Fruit fly (Drosophila melanogaster) whole organism, embryonic: ENCODE measurements around the gene RpL13.

Source experiments
- Antp ChIP-seq: fragments of 200-800 bp; sonication (Bioruptor generic); optimal IDR thresholded peaks from 3 replicates; lab custom pipeline; 2016; ENCODE audit warnings: missing biosample characterization, missing genetic modification characterization
- B-H2 ChIP-seq: fragments of 200-800 bp; sonication (Bioruptor generic); optimal IDR thresholded peaks from 2 replicates; lab custom pipeline; 2018; ENCODE audit warnings: missing biosample characterization, mild to moderate bottlenecking, missing genetic modification characterization
- BtbVII ChIP-seq: fragments of 200-800 bp; sonication (Bioruptor generic); optimal IDR thresholded peaks from 3 replicates; lab custom pipeline; 2017; ENCODE audit warnings: missing biosample characterization, mild to moderate bottlenecking, missing genetic modification characterization
- CG10565 ChIP-seq: fragments of 200-800 bp; sonication (Bioruptor generic); optimal IDR thresholded peaks from 3 replicates; lab custom pipeline; 2016; ENCODE audit warnings: missing biosample characterization, mild to moderate bottlenecking, missing genetic modification characterization
- CG11093 ChIP-seq: fragments of 200-800 bp; sonication (Bioruptor generic); IDR thresholded peaks from 3 replicates; pipeline ENCODE4 v1.3.6; 2022; ENCODE audit warnings: missing biosample characterization, missing genetic modification characterization
- CG12219 ChIP-seq: fragments of 200-800 bp; sonication (Bioruptor generic); optimal IDR thresholded peaks from 3 replicates; lab custom pipeline; 2018; ENCODE audit warnings: missing biosample characterization, mild to moderate bottlenecking, missing genetic modification characterization
- CG14441 ChIP-seq: fragments of 200-800 bp; sonication (Bioruptor generic); IDR thresholded peaks from 2 replicates; pipeline ENCODE4 v1.3.6; 2022; ENCODE audit warnings: missing biosample characterization, missing genetic modification characterization
- CG14860 ChIP-seq: fragments of 200-800 bp; sonication (Bioruptor generic); IDR thresholded peaks from 3 replicates; pipeline ENCODE4 v1.3.6; 2022; ENCODE audit warnings: missing biosample characterization, missing genetic modification characterization; ENCODE audit not compliant: partially characterized antibody
- CG14965 ChIP-seq: fragments of 200-800 bp; sonication (Bioruptor generic); optimal IDR thresholded peaks from 2 replicates; lab custom pipeline; 2016; ENCODE audit warnings: missing biosample characterization, missing genetic modification characterization, borderline replicate concordance
- CG1529 ChIP-seq: fragments of 200-800 bp; sonication (Bioruptor generic); optimal IDR thresholded peaks from 3 replicates; lab custom pipeline; 2018; ENCODE audit warnings: missing biosample characterization, missing genetic modification characterization
- CG15696 ChIP-seq: fragments of 200-800 bp; sonication (Bioruptor generic); optimal IDR thresholded peaks from 2 replicates; lab custom pipeline; 2019; ENCODE audit warnings: missing biosample characterization, mild to moderate bottlenecking, missing genetic modification characterization, moderate library complexity
- CG17186 ChIP-seq: fragments of 200-800 bp; sonication (Bioruptor generic); optimal IDR thresholded peaks from 3 replicates; lab custom pipeline; 2017; ENCODE audit warnings: missing biosample characterization, missing genetic modification reagents, missing genetic modification characterization
- CG34422 ChIP-seq: fragments of 200-800 bp; sonication (Bioruptor generic); IDR thresholded peaks from 3 replicates; pipeline ENCODE4 v1.3.6; 2022; ENCODE audit warnings: missing biosample characterization, missing genetic modification characterization
- CG6175 ChIP-seq: fragments of 200-800 bp; sonication (Bioruptor generic); IDR thresholded peaks from 3 replicates; pipeline ENCODE4 v1.3.6; 2022; ENCODE audit warnings: missing biosample characterization, missing genetic modification characterization
- CG9876 ChIP-seq: fragments of 200-800 bp; sonication (Bioruptor generic); optimal IDR thresholded peaks from 2 replicates; lab custom pipeline; 2016; ENCODE audit warnings: missing biosample characterization, missing genetic modification characterization
- CG9932 ChIP-seq: fragments of 200-800 bp; sonication (Bioruptor generic); IDR thresholded peaks from 2 replicates; pipeline ENCODE4 v1.3.6; 2022; ENCODE audit warnings: missing biosample characterization, missing genetic modification characterization
- Camta ChIP-seq: fragments of 200-800 bp; sonication (Bioruptor generic); optimal IDR thresholded peaks from 2 replicates; lab custom pipeline; 2016; ENCODE audit warnings: missing biosample characterization, missing genetic modification characterization
- D ChIP-seq, 2 experiments: fragments of 200-800 bp in 1 of 2; fragments of >200 bp in 1 of 2; sonication (Bioruptor generic) in 1 of 2; optimal IDR thresholded peaks; 2 replicates in 1 of 2; 3 replicates in 1 of 2; lab custom pipeline; 2017; ENCODE audit warnings: mild to moderate bottlenecking in 1 of 2, missing biosample characterization in 1 of 2, missing genetic modification characterization in 1 of 2, missing genetic modification reagents in 1 of 2
- Deaf1 ChIP-seq: fragments of 200-800 bp; optimal IDR thresholded peaks from 3 replicates; lab custom pipeline; 2019; ENCODE audit warnings: missing biosample characterization, mild to moderate bottlenecking, missing genetic modification characterization, moderate library complexity
- Eip74EF ChIP-seq, 2 experiments: fragments of 200-800 bp in 1 of 2; fragments of >200 bp in 1 of 2; sonication (Bioruptor generic) in 1 of 2; optimal IDR thresholded peaks; 2 replicates each; lab custom pipeline; 2017 to 2019; ENCODE audit warnings: missing biosample characterization in 2 of 2, missing genetic modification characterization in 2 of 2, mild to moderate bottlenecking in 1 of 2, moderate library complexity in 1 of 2
- Ets97D ChIP-seq: fragments of 200-800 bp; sonication (Bioruptor generic); optimal IDR thresholded peaks from 3 replicates; lab custom pipeline; 2016; ENCODE audit warnings: missing biosample characterization, missing genetic modification characterization
- HLHmδ ChIP-seq: fragments of 200-800 bp; sonication (Bioruptor generic); optimal IDR thresholded peaks from 2 replicates; lab custom pipeline; 2018; ENCODE audit warnings: missing biosample characterization, mild to moderate bottlenecking, missing genetic modification characterization, moderate library complexity
- Hey ChIP-seq: fragments of 200-800 bp; sonication (Bioruptor generic); optimal IDR thresholded peaks from 3 replicates; lab custom pipeline; 2018; ENCODE audit warnings: missing biosample characterization, mild to moderate bottlenecking, missing genetic modification characterization
- NfI ChIP-seq: fragments of 200-800 bp; sonication (Bioruptor generic); optimal IDR thresholded peaks from 3 replicates; lab custom pipeline; 2018; ENCODE audit warnings: missing biosample characterization, mild to moderate bottlenecking, missing genetic modification characterization, moderate library complexity
- Optix ChIP-seq: fragments of 200-800 bp; sonication (Bioruptor generic); IDR thresholded peaks from 3 replicates; pipeline ENCODE4 v1.3.6; 2022; ENCODE audit warnings: missing biosample characterization, missing genetic modification characterization
- Pdp1 ChIP-seq, 2 experiments: fragments of 200-800 bp; sonication (Bioruptor generic); optimal IDR thresholded peaks; 3 replicates each; lab custom pipeline; 2016; ENCODE audit warnings: missing biosample characterization in 2 of 2, missing genetic modification characterization in 2 of 2, mild to moderate bottlenecking in 1 of 2, moderate library complexity in 1 of 2
- Ptx1 ChIP-seq: fragments of 200-800 bp; sonication (Bioruptor generic); IDR thresholded peaks from 2 replicates; pipeline ENCODE4 v1.3.6; 2022; ENCODE audit warnings: missing biosample characterization, missing genetic modification characterization
- Tbp ChIP-seq: fragments of >200 bp; optimal IDR thresholded peaks from 2 replicates; lab custom pipeline; 2018; ENCODE audit warnings: missing biosample characterization, missing genetic modification characterization
- bigmax ChIP-seq: fragments of 200-800 bp; sonication (Bioruptor generic); optimal IDR thresholded peaks from 2 replicates; lab custom pipeline; 2018; ENCODE audit warnings: missing biosample characterization, mild to moderate bottlenecking, missing genetic modification characterization
- croc ChIP-seq: fragments of 200-800 bp; sonication (Bioruptor generic); conservative IDR thresholded peaks from 3 replicates; pipeline ENCODE4 v1.3.6; 2022; ENCODE audit warnings: missing biosample characterization, missing genetic modification characterization
- disco-r ChIP-seq: fragments of 200-800 bp; sonication (Bioruptor generic); optimal IDR thresholded peaks from 2 replicates; lab custom pipeline; 2016; ENCODE audit warnings: missing biosample characterization, missing genetic modification characterization
- dm ChIP-seq: fragments of 200-800 bp; sonication (Bioruptor generic); optimal IDR thresholded peaks from 3 replicates; lab custom pipeline; 2016; ENCODE audit warnings: missing biosample characterization, missing genetic modification characterization
- gce ChIP-seq: fragments of 200-800 bp; sonication (Bioruptor generic); IDR thresholded peaks from 3 replicates; pipeline ENCODE4 v1.3.6; 2022; ENCODE audit warnings: missing biosample characterization, missing genetic modification characterization
- gro ChIP-seq: fragments of 200-800 bp; sonication (Bioruptor generic); optimal IDR thresholded peaks from 2 replicates; lab custom pipeline; 2016; ENCODE audit warnings: missing biosample characterization, missing genetic modification characterization
- gt ChIP-seq: fragments of 200-800 bp; sonication (Bioruptor generic); IDR thresholded peaks from 2 replicates; pipeline ENCODE4 v1.3.6; 2022; ENCODE audit warnings: missing biosample characterization, missing genetic modification characterization
- kah ChIP-seq: fragments of 200-800 bp; sonication (Bioruptor generic); optimal IDR thresholded peaks from 2 replicates; lab custom pipeline; 2018; ENCODE audit warnings: missing biosample characterization, mild to moderate bottlenecking, missing genetic modification characterization
- lola ChIP-seq, 3 experiments: fragments of >200 bp in 2 of 3; fragments of 200-800 bp in 1 of 3; sonication (Bioruptor generic) in 1 of 3; optimal IDR thresholded peaks; 2 replicates each; lab custom pipeline; 2017 to 2019; ENCODE audit warnings: missing biosample characterization in 3 of 3, missing genetic modification characterization in 3 of 3, mild to moderate bottlenecking in 1 of 3, moderate library complexity in 1 of 3
- nau ChIP-seq: fragments of 200-800 bp; sonication (Bioruptor generic); optimal IDR thresholded peaks from 3 replicates; lab custom pipeline; 2017; ENCODE audit warnings: missing biosample characterization, mild to moderate bottlenecking, missing genetic modification characterization, missing genetic modification reagents
- nerfin-1 ChIP-seq: fragments of 200-800 bp; sonication (Bioruptor generic); optimal IDR thresholded peaks from 3 replicates; lab custom pipeline; 2019; ENCODE audit warnings: missing biosample characterization, mild to moderate bottlenecking, missing genetic modification characterization, moderate library complexity
- org-1 ChIP-seq: fragments of 200-800 bp; sonication (Bioruptor generic); optimal IDR thresholded peaks from 2 replicates; lab custom pipeline; 2017; ENCODE audit warnings: missing biosample characterization, missing genetic modification characterization
- pan ChIP-seq, 4 experiments: fragments of >200 bp in 3 of 4; fragments of 200-800 bp in 1 of 4; sonication (Bioruptor generic) in 1 of 4; optimal IDR thresholded peaks in 3 of 4; IDR thresholded peaks in 1 of 4; 2 replicates each; pipeline versions ENCODE4 v1.3.6 to Lab custom; 2017 to 2022; ENCODE audit warnings: missing biosample characterization in 2 of 4, missing genetic modification characterization in 2 of 4, mixed read lengths in 1 of 4
- ssp ChIP-seq: fragments of 200-800 bp; sonication (Bioruptor generic); IDR thresholded peaks from 2 replicates; pipeline ENCODE4 v1.3.6; 2022; ENCODE audit warnings: missing biosample characterization, missing genetic modification characterization
- toy ChIP-seq: fragments of 200-800 bp; sonication (Bioruptor generic); IDR thresholded peaks from 2 replicates; pipeline ENCODE4 v1.3.6; 2022; ENCODE audit warnings: missing biosample characterization, missing genetic modification characterization
- ttk ChIP-seq: fragments of 200-800 bp; sonication (Bioruptor generic); IDR thresholded peaks from 2 replicates; pipeline ENCODE4 v2.1.2; 2022; ENCODE audit warnings: missing biosample characterization, missing genetic modification characterization
- vfl ChIP-seq: fragments of 200-800 bp; sonication (Bioruptor generic); optimal IDR thresholded peaks from 2 replicates; lab custom pipeline; 2016; ENCODE audit warnings: missing biosample characterization, missing genetic modification characterization
- yki ChIP-seq: fragments of >200 bp; optimal IDR thresholded peaks from 3 replicates; lab custom pipeline; 2018
- z ChIP-seq: fragments of 200-800 bp; sonication (Bioruptor generic); IDR thresholded peaks from 3 replicates; pipeline ENCODE4 v1.3.6; 2022; ENCODE audit warnings: missing biosample characterization, missing genetic modification characterization
- zf30C ChIP-seq: fragments of 200-800 bp; sonication (Bioruptor generic); optimal IDR thresholded peaks from 3 replicates; lab custom pipeline; 2018; ENCODE audit warnings: missing biosample characterization, mild to moderate bottlenecking, missing genetic modification characterization

RpL13 gene

dm6 chr2L:9956993-9957652, 10.0 kb upstream of the RpL13 start, which contains the start of the genes CG4658 and CG5846 (continued):
- TF ChIP-seq Pdp1 (GFP tag; optimal IDR thresholded peaks at IDR 0.05; lab: Kevin White, UChicago) (peak; percentile 85 to 87), vfl (GFP tag; lab: Kevin White, UChicago) (peak; percentile 59), toy (GFP tag; lab: Robert Waterston, UW) (peak; percentile 76), Hey (tag; lab: Kevin White, UChicago) (no peak), yki (lab: Kevin White, UChicago) (no peak), Tbp (GFP tag; lab: Kevin White, UChicago) (no peak), ssp (peak; percentile 88), Camta (GFP tag; lab: Kevin White, UChicago) (peak; percentile 82), disco-r (GFP tag; lab: Kevin White, UChicago) (peak; percentile 81), CG12219 (GFP tag; lab: Kevin White, UChicago) (peak; percentile 77), Antp (peak; percentile 33), CG1529 (peak; percentile 79), CG14965 (no peak), CG6175 (peak; percentile 63; the same call in 2 of the 3 replicates), CG15696 (tag; lab: Kevin White, UChicago) (peak; percentile 89), Optix (GFP tag; lab: Robert Waterston, UW) (no peak), NfI (GFP tag; lab: Kevin White, UChicago) (peak; percentile 87), dm (peak; percentile 48), zf30C (peak; percentile 25), CG9876 (GFP tag; lab: Kevin White, UChicago) (peak; percentile 50), Ptx1 (GFP tag; lab: Robert Waterston, UW) (peak; percentile 98), gce (GFP tag; lab: Robert Waterston, UW) (peak; percentile 87), z (GFP tag; lab: Robert Waterston, UW) (peak; percentile 56; the same call in 1 of the 3 replicates), CG14441 (GFP tag; lab: Robert Waterston, UW) (peak; percentile 94), gro (GFP tag; lab: Kevin White, UChicago) (peak; percentile 52), CG34422 (GFP tag; lab: Robert Waterston, UW) (peak; percentile 96), D (optimal IDR thresholded peaks at IDR 0.05; lab: Kevin White, UChicago) (no peak), D (GFP tag; optimal IDR thresholded peaks at IDR 0.05; lab: Kevin White, UChicago) (peak; percentile 84), nau (no peak), nerfin-1 (tag; lab: Kevin White, UChicago) (peak; percentile 86), gt (GFP tag; lab: Robert Waterston, UW) (peak; percentile 69), Deaf1 (tag; lab: Kevin White, UChicago) (peak; percentile 79), org-1 (peak; percentile 85), bigmax (peak; percentile 22), ttk (GFP tag; lab: Robert Waterston, UW) (peak; percentile 96), HLHmδ (GFP tag; lab: Kevin White, UChicago) (no peak), B-H2 (peak; percentile 85), kah (GFP tag; lab: Kevin White, UChicago) (peak; percentile 77), Eip74EF (GFP tag; optimal IDR thresholded peaks at IDR 0.05; lab: Kevin White, UChicago) (peak in 1 of 2 experiments; percentile 93), CG14860 (GFP tag; lab: Robert Waterston, UW) (no peak), lola (GFP tag; optimal IDR thresholded peaks at IDR 0.05; lab: Kevin White, UChicago) (peak in 1 of 3 experiments; percentile 94), CG9932 (GFP tag; lab: Robert Waterston, UW) (peak; percentile 90), CG11093 (GFP tag; lab: Robert Waterston, UW) (peak; percentile 91), pan (optimal IDR thresholded peaks at IDR 0.05; lab: Kevin White, UChicago) (peak in 1 of 2 experiments; percentile 69), pan (GFP tag; optimal IDR thresholded peaks at IDR 0.05 in 1 of 2, IDR thresholded peaks at IDR 0.05 in 1 of 2) (peak; percentile 80 to 97), Ets97D (GFP tag; lab: Kevin White, UChicago) (peak; percentile 59), CG17186 (GFP tag; lab: Kevin White, UChicago) (peak; percentile 65), BtbVII (GFP tag; lab: Kevin White, UChicago) (peak; percentile 74), croc (peak; percentile 89), CG10565 (GFP tag; lab: Kevin White, UChicago) (peak; percentile 52)
